Fruit fly (Drosophila melanogaster) whole organism, embryonic: Measurements from ENCODE around the gene kat-60L1.
A peak's percentile ranks its signal among the peaks of the same experiment; 100 is the strongest.

ENCODE experiments used
- Aef1 ChIP-seq: fragments of 200-800 bp; sonication (Bioruptor generic); IDR thresholded peaks from 3 replicates; pipeline ENCODE4 v1.3.6; 2022; ENCODE audit warnings: missing biosample characterization, missing genetic modification characterization
- Bdp1 ChIP-seq: fragments of 200-800 bp; sonication (Bioruptor generic); optimal IDR thresholded peaks from 3 replicates; lab custom pipeline; 2016; ENCODE audit warnings: missing biosample characterization, missing genetic modification characterization
- Blimp-1 ChIP-seq: fragments of 200-800 bp; sonication (Bioruptor generic); optimal IDR thresholded peaks from 3 replicates; lab custom pipeline; 2018; ENCODE audit warnings: missing biosample characterization, missing genetic modification characterization, mild to moderate bottlenecking, moderate library complexity, missing genetic modification reagents
- CG1024 ChIP-seq: fragments of 200-800 bp; sonication (Bioruptor generic); IDR thresholded peaks from 2 replicates; pipeline ENCODE4 v1.3.6; 2022; ENCODE audit warnings: missing biosample characterization, missing genetic modification characterization
- CG10321 ChIP-seq: fragments of 200-800 bp; sonication (Bioruptor generic); IDR thresholded peaks from 2 replicates; pipeline ENCODE4 v1.3.6; 2022; ENCODE audit warnings: missing biosample characterization, missing genetic modification characterization
- CG11247 ChIP-seq: fragments of 200-800 bp; sonication (Bioruptor generic); IDR thresholded peaks from 2 replicates; pipeline ENCODE4 v1.3.6; 2022; ENCODE audit warnings: missing biosample characterization, missing genetic modification characterization
- CG12219 ChIP-seq: fragments of 200-800 bp; sonication (Bioruptor generic); optimal IDR thresholded peaks from 3 replicates; lab custom pipeline; 2018; ENCODE audit warnings: missing biosample characterization, mild to moderate bottlenecking, missing genetic modification characterization
- CG14710 ChIP-seq: fragments of 200-800 bp; sonication (Bioruptor generic); optimal IDR thresholded peaks from 3 replicates; lab custom pipeline; 2019; ENCODE audit warnings: missing biosample characterization, mild to moderate bottlenecking, missing genetic modification characterization, moderate library complexity
- CG15601 ChIP-seq: fragments of 200-800 bp; sonication (Bioruptor generic); optimal IDR thresholded peaks from 3 replicates; lab custom pipeline; 2019; ENCODE audit warnings: missing biosample characterization, mild to moderate bottlenecking, missing genetic modification characterization, moderate library complexity
- CG17361 ChIP-seq: fragments of 200-800 bp; sonication (Bioruptor generic); IDR thresholded peaks from 3 replicates; pipeline ENCODE4 v1.3.6; 2022; ENCODE audit warnings: missing biosample characterization, missing genetic modification characterization
- CG2129 ChIP-seq: fragments of 200-800 bp; sonication (Bioruptor generic); IDR thresholded peaks from 2 replicates; pipeline ENCODE4 v1.3.6; 2022; ENCODE audit warnings: missing biosample characterization, missing genetic modification characterization; ENCODE audit not compliant: partially characterized antibody
- CG2712 ChIP-seq: fragments of 200-800 bp; optimal IDR thresholded peaks from 3 replicates; lab custom pipeline; 2019; ENCODE audit warnings: missing biosample characterization, mild to moderate bottlenecking, missing genetic modification characterization, moderate library complexity
- CG34224 ChIP-seq: fragments of 200-800 bp; sonication (Bioruptor generic); IDR thresholded peaks from 3 replicates; pipeline ENCODE4 v1.3.6; 2022; ENCODE audit warnings: missing biosample characterization, missing genetic modification characterization; ENCODE audit not compliant: partially characterized antibody
- CG43689 ChIP-seq: fragments of 200-800 bp; sonication (Bioruptor generic); IDR thresholded peaks from 2 replicates; pipeline ENCODE4 v1.3.6; 2022; ENCODE audit warnings: missing biosample characterization, missing genetic modification characterization
- CG6683 ChIP-seq: fragments of 200-800 bp; sonication (Bioruptor generic); optimal IDR thresholded peaks from 2 replicates; lab custom pipeline; 2017; ENCODE audit warnings: missing biosample characterization, mild to moderate bottlenecking, missing genetic modification characterization, missing genetic modification reagents
- CG6791 ChIP-seq: fragments of 200-800 bp; sonication (Bioruptor generic); IDR thresholded peaks from 3 replicates; pipeline ENCODE4 v1.3.6; 2022; ENCODE audit warnings: missing biosample characterization, missing genetic modification characterization; ENCODE audit not compliant: partially characterized antibody
- CG6854 ChIP-seq: fragments of 200-800 bp; sonication (Bioruptor generic); optimal IDR thresholded peaks from 3 replicates; lab custom pipeline; 2017; ENCODE audit warnings: missing biosample characterization, mild to moderate bottlenecking, missing genetic modification characterization
- CG8281 ChIP-seq: fragments of 200-800 bp; sonication (Bioruptor generic); optimal IDR thresholded peaks from 2 replicates; lab custom pipeline; 2018; ENCODE audit warnings: missing biosample characterization, mild to moderate bottlenecking, missing genetic modification characterization, moderate library complexity
- CG8388 ChIP-seq: fragments of 200-800 bp; sonication (Bioruptor generic); optimal IDR thresholded peaks from 2 replicates; lab custom pipeline; 2019; ENCODE audit warnings: missing biosample characterization, mild to moderate bottlenecking, missing genetic modification characterization, moderate library complexity
- CG9609 ChIP-seq: fragments of 200-800 bp; sonication (Bioruptor generic); optimal IDR thresholded peaks from 3 replicates; lab custom pipeline; 2016; ENCODE audit warnings: missing biosample characterization, missing genetic modification characterization
- CG9727 ChIP-seq: fragments of 200-800 bp; sonication (Bioruptor generic); optimal IDR thresholded peaks from 3 replicates; lab custom pipeline; 2017; ENCODE audit warnings: missing biosample characterization, mild to moderate bottlenecking, missing genetic modification characterization
- D19B ChIP-seq: fragments of 200-800 bp; sonication (Bioruptor generic); optimal IDR thresholded peaks from 2 replicates; lab custom pipeline; 2017; ENCODE audit warnings: missing biosample characterization, mild to moderate bottlenecking, missing genetic modification characterization
- Dp ChIP-seq: fragments of 200-800 bp; sonication (Bioruptor generic); optimal IDR thresholded peaks from 2 replicates; lab custom pipeline; 2018; ENCODE audit warnings: missing biosample characterization, mild to moderate bottlenecking, missing genetic modification characterization, moderate library complexity
- HLH4C ChIP-seq: fragments of 200-800 bp; sonication (Bioruptor generic); IDR thresholded peaks from 3 replicates; pipeline ENCODE4 v1.3.6; 2022; ENCODE audit warnings: missing biosample characterization, missing genetic modification characterization; ENCODE audit not compliant: partially characterized antibody
- Lhr ChIP-seq: fragments of 200-800 bp; sonication (Bioruptor generic); optimal IDR thresholded peaks from 3 replicates; lab custom pipeline; 2017; ENCODE audit warnings: mild to moderate bottlenecking, missing biosample characterization, missing genetic modification reagents, missing genetic modification characterization
- Lim3 ChIP-seq: fragments of 200-800 bp; sonication (Bioruptor generic); IDR thresholded peaks from 2 replicates; pipeline ENCODE4 v1.3.6; 2022; ENCODE audit warnings: missing biosample characterization, missing genetic modification characterization
- NFAT ChIP-seq: fragments of 200-800 bp; sonication (Bioruptor generic); IDR thresholded peaks from 2 replicates; pipeline ENCODE4 v1.3.6; 2022; ENCODE audit warnings: missing biosample characterization, missing genetic modification characterization
- Oaz ChIP-seq: fragments of 200-800 bp; sonication (Bioruptor generic); IDR thresholded peaks from 2 replicates; pipeline ENCODE4 v1.3.6; 2022; ENCODE audit warnings: missing biosample characterization, missing genetic modification characterization
- Oli ChIP-seq: fragments of 200-800 bp; sonication (Bioruptor generic); optimal IDR thresholded peaks from 2 replicates; lab custom pipeline; 2018; ENCODE audit warnings: missing biosample characterization, mild to moderate bottlenecking, missing genetic modification characterization, moderate library complexity
- Vsx1 ChIP-seq: fragments of 200-800 bp; sonication (Bioruptor generic); optimal IDR thresholded peaks from 2 replicates; lab custom pipeline; 2017; ENCODE audit warnings: missing biosample characterization, mild to moderate bottlenecking, missing genetic modification characterization, missing genetic modification reagents
- amos ChIP-seq: fragments of 200-800 bp; sonication (Bioruptor generic); IDR thresholded peaks from 2 replicates; pipeline ENCODE4 v1.3.6; 2022; ENCODE audit warnings: missing biosample characterization, missing genetic modification characterization; ENCODE audit not compliant: partially characterized antibody
- bcd ChIP-seq: fragments of 200-800 bp; sonication (Bioruptor generic); optimal IDR thresholded peaks from 2 replicates; lab custom pipeline; 2017; ENCODE audit warnings: missing biosample characterization, mild to moderate bottlenecking, missing genetic modification characterization
- cad ChIP-seq: fragments of >200 bp; optimal IDR thresholded peaks from 2 replicates; lab custom pipeline; 2017; ENCODE audit warnings: missing biosample characterization, missing genetic modification characterization
- cg ChIP-seq: fragments of 200-800 bp; sonication (Bioruptor generic); optimal IDR thresholded peaks from 3 replicates; lab custom pipeline; 2019; ENCODE audit warnings: missing biosample characterization, mild to moderate bottlenecking, missing genetic modification characterization, moderate library complexity
- crp ChIP-seq, 2 experiments: fragments of 200-800 bp; sonication (Bioruptor generic); optimal IDR thresholded peaks; 2 replicates in 1 of 2; 3 replicates in 1 of 2; lab custom pipeline; 2017; ENCODE audit warnings: missing biosample characterization in 2 of 2, missing genetic modification characterization in 2 of 2, mild to moderate bottlenecking in 1 of 2, moderate library complexity in 1 of 2
- dm ChIP-seq: fragments of 200-800 bp; sonication (Bioruptor generic); optimal IDR thresholded peaks from 3 replicates; lab custom pipeline; 2016; ENCODE audit warnings: missing biosample characterization, missing genetic modification characterization
- exex ChIP-seq: fragments of 200-800 bp; sonication (Bioruptor generic); optimal IDR thresholded peaks from 4 replicates; lab custom pipeline; 2018; ENCODE audit warnings: missing biosample characterization, mild to moderate bottlenecking, missing genetic modification characterization, moderate library complexity
- fd102C ChIP-seq: fragments of 200-800 bp; sonication (Bioruptor generic); optimal IDR thresholded peaks from 2 replicates; lab custom pipeline; 2018; ENCODE audit warnings: missing biosample characterization, mild to moderate bottlenecking, missing genetic modification characterization, moderate library complexity
- fu2 ChIP-seq: fragments of 200-800 bp; sonication (Bioruptor generic); optimal IDR thresholded peaks from 2 replicates; lab custom pipeline; 2016; ENCODE audit warnings: missing biosample characterization, missing genetic modification characterization
- ham ChIP-seq: fragments of 200-800 bp; sonication (Bioruptor generic); IDR thresholded peaks from 2 replicates; pipeline ENCODE4 v1.3.6; 2022; ENCODE audit warnings: missing biosample characterization, missing genetic modification characterization
- hbn ChIP-seq: fragments of 200-800 bp; sonication (Bioruptor generic); IDR thresholded peaks from 2 replicates; pipeline ENCODE4 v1.3.6; 2022; ENCODE audit warnings: missing biosample characterization, missing genetic modification characterization; ENCODE audit not compliant: partially characterized antibody
- klu ChIP-seq: fragments of 200-800 bp; sonication (Bioruptor generic); IDR thresholded peaks from 2 replicates; pipeline ENCODE4 v1.3.6; 2022; ENCODE audit warnings: missing biosample characterization, missing genetic modification characterization
- knrl ChIP-seq: fragments of 200-800 bp; sonication (Bioruptor generic); IDR thresholded peaks from 3 replicates; pipeline ENCODE4 v1.3.6; 2022; ENCODE audit warnings: missing biosample characterization, missing genetic modification characterization; ENCODE audit not compliant: partially characterized antibody
- lilli ChIP-seq: fragments of 200-800 bp; sonication (Bioruptor generic); optimal IDR thresholded peaks from 3 replicates; lab custom pipeline; 2016; ENCODE audit warnings: missing biosample characterization, missing genetic modification characterization
- peb ChIP-seq: fragments of 200-800 bp; sonication (Bioruptor generic); IDR thresholded peaks from 2 replicates; pipeline ENCODE4 v1.3.6; 2022; ENCODE audit warnings: missing biosample characterization, missing genetic modification characterization
- scrt ChIP-seq: fragments of 200-800 bp; sonication (Bioruptor generic); optimal IDR thresholded peaks from 2 replicates; lab custom pipeline; 2018; ENCODE audit warnings: missing biosample characterization, mild to moderate bottlenecking, missing genetic modification characterization, moderate library complexity
- sens ChIP-seq: fragments of 200-800 bp; sonication (Bioruptor generic); peaks from one replicate; lab custom pipeline; 2016; ENCODE audit warnings: missing biosample characterization, missing genetic modification characterization
- stc ChIP-seq: fragments of 200-800 bp; sonication (Bioruptor generic); IDR thresholded peaks from 2 replicates; pipeline ENCODE4 v1.3.6; 2022; ENCODE audit warnings: missing biosample characterization, missing genetic modification characterization
- tio ChIP-seq: fragments of 200-800 bp; sonication (Bioruptor generic); optimal IDR thresholded peaks from 2 replicates; lab custom pipeline; 2017; ENCODE audit warnings: missing biosample characterization, missing genetic modification characterization, inconsistent platforms
- ttk ChIP-seq: fragments of 200-800 bp; sonication (Bioruptor generic); IDR thresholded peaks from 2 replicates; pipeline ENCODE4 v2.1.2; 2022; ENCODE audit warnings: missing biosample characterization, missing genetic modification characterization

kat-60L1 gene

dm6 chr3R:5733181-5733580 lies 48.4 kb upstream of the kat-60L1 start, which contains the start of gene CG1239 (continued):
- TF ChIP-seq knrl (GFP tag; lab: Robert Waterston, UW) = 0 out of 3 replicates have a peak, but pooled peaks have one; percentile 28
- no peak for TF ChIP-seq cg (GFP tag; lab: Kevin White, UChicago)
- no peak for TF ChIP-seq hbn (GFP tag; lab: Robert Waterston, UW)
- no peak for TF ChIP-seq stc (GFP tag; lab: Robert Waterston, UW)
- peak; percentile 60 for TF ChIP-seq Lhr (GFP tag; lab: Kevin White, UChicago)
- no peak for TF ChIP-seq Blimp-1 (GFP tag; lab: Kevin White, UChicago)
- TF ChIP-seq Oaz (GFP tag; lab: Robert Waterston, UW) = no peak
- no peak for TF ChIP-seq cad (GFP tag; lab: Kevin White, UChicago)
- TF ChIP-seq Bdp1 = no peak
- no peak for TF ChIP-seq Oli (tag; lab: Kevin White, UChicago)
- TF ChIP-seq CG11247 = no peak
- TF ChIP-seq HLH4C (GFP tag; lab: Robert Waterston, UW) = no peak
- TF ChIP-seq bcd (GFP tag; lab: Kevin White, UChicago) = no peak
- no peak for TF ChIP-seq CG1024
- TF ChIP-seq peb = no peak
- no peak for TF ChIP-seq ham (GFP tag; lab: Robert Waterston, UW)
- no peak for TF ChIP-seq Vsx1 (GFP tag; lab: Kevin White, UChicago)
- TF ChIP-seq scrt (GFP tag; lab: Kevin White, UChicago) = no peak
- no peak for TF ChIP-seq CG8388
- TF ChIP-seq exex = peak; percentile 22
- no peak for TF ChIP-seq tio
- TF ChIP-seq CG43689 (GFP tag; lab: Robert Waterston, UW) = no peak
- peak; percentile 31 for TF ChIP-seq CG2712
- TF ChIP-seq amos = peak; percentile 45
- no peak for TF ChIP-seq NFAT (GFP tag; lab: Robert Waterston, UW)
- TF ChIP-seq dm (GFP tag; lab: Kevin White, UChicago) = no peak
- peak in 1 of 2 experiments; percentile 58 for TF ChIP-seq crp (GFP tag; optimal IDR thresholded peaks at IDR 0.05; lab: Kevin White, UChicago)
- TF ChIP-seq CG17361 = peak; percentile 42; the same call in 2 of the 3 replicates
- TF ChIP-seq CG15601 (tag; lab: Kevin White, UChicago) = peak; percentile 14
- TF ChIP-seq lilli = no peak
- TF ChIP-seq CG14710 (tag; lab: Kevin White, UChicago) = peak; percentile 60
- no peak for TF ChIP-seq fu2

- TF ChIP-seq CG2129 (no peak), CG12219 (GFP tag; lab: Kevin White, UChicago) (peak; percentile 50), CG8388 (peak; percentile 90), fd102C (GFP tag; lab: Kevin White, UChicago) (no peak), CG6683 (GFP tag; lab: Kevin White, UChicago) (peak; percentile 67), NFAT (GFP tag; lab: Robert Waterston, UW) (peak; percentile 66), CG10321 (GFP tag; lab: Robert Waterston, UW) (no peak), CG6791 (GFP tag; lab: Robert Waterston, UW) (no peak), CG9727 (GFP tag; lab: Kevin White, UChicago) (peak; percentile 94), CG34224 (GFP tag; lab: Robert Waterston, UW) (no peak), klu (GFP tag; lab: Robert Waterston, UW) (no peak; the same call in 1 of the 2 replicates), ttk (GFP tag; lab: Robert Waterston, UW) (peak; percentile 77), CG9609 (peak; percentile 11), CG8281 (tag; lab: Kevin White, UChicago) (no peak), Dp (peak; percentile 21), Aef1 (peak; percentile 75), sens (GFP tag; lab: Kevin White, UChicago) (peak; percentile 80), D19B (GFP tag; lab: Kevin White, UChicago) (peak; percentile 99), CG6854 (GFP tag; lab: Kevin White, UChicago) (peak; percentile 63), Lim3 (GFP tag; lab: Robert Waterston, UW) (no peak), knrl (GFP tag; lab: Robert Waterston, UW) (no peak)
Observed at dm6 chr3R:5736305-5736869, 45.2 kb upstream of the kat-60L1 start, which contains the start of the genes CG2100 and CG1236. Gene CG2100, minus strand, starts transcription at chr3R:5736355. Gene CG1236, plus strand, starts transcription at chr3R:5736748.
